1 fruit fly cellular context compared by ENCODE assay signal in genomic region chr2L:12093652-12094051, dm6.
A peak's percentile ranks its signal among the peaks of the same experiment; 100 is the strongest.
TF ChIP-seq lines count a peak whose summit lies in the region.

No protein-coding gene starts in this region.

TF ChIP-seq in whole organism, embryonic, 481 proteins besides CTCF, POLR2A, EP300 and RAD21 (continued from another document):
- TF ChIP-seq CG13287 (GFP tag; IDR thresholded peaks at IDR 0.05; lab: Robert Waterston, UW; ENCODE audit: partially characterized antibody) (peak; percentile 46; the same call in 1 of the 2 replicates), amos (GFP tag; IDR thresholded peaks at IDR 0.05; lab: Robert Waterston, UW; ENCODE audit: partially characterized antibody) (peak; percentile 11; the same call in 1 of the 2 replicates), CoRest (tag; optimal IDR thresholded peaks at IDR 0.05; lab: Kevin White, UChicago) (peak; percentile 56), gsb-n (tag; optimal IDR thresholded peaks at IDR 0.05; lab: Kevin White, UChicago) (no peak), pzg (GFP tag; optimal IDR thresholded peaks at IDR 0.05; lab: Kevin White, UChicago) (peak; percentile 92), chn (GFP tag; optimal IDR thresholded peaks at IDR 0.05; lab: Kevin White, UChicago) (peak; percentile 44), Doc2 (GFP tag; IDR thresholded peaks at IDR 0.05; lab: Robert Waterston, UW) (no peak), Jarid2 (GFP tag; optimal IDR thresholded peaks at IDR 0.05; lab: Kevin White, UChicago) (peak; percentile 24), hkb (optimal IDR thresholded peaks at IDR 0.05; lab: Kevin White, UChicago) (no peak), hkb (GFP tag; IDR thresholded peaks at IDR 0.05; lab: Robert Waterston, UW) (0 out of 2 replicates have a peak, but pooled peaks have one; percentile 9), pho (GFP tag; optimal IDR thresholded peaks at IDR 0.05; lab: Kevin White, UChicago) (peak; percentile 1), CG17186 (GFP tag; optimal IDR thresholded peaks at IDR 0.05; lab: Kevin White, UChicago) (peak; percentile 33), stwl (tag; optimal IDR thresholded peaks at IDR 0.05; lab: Kevin White, UChicago) (peak; percentile 85), E2f2 (GFP tag; IDR thresholded peaks at IDR 0.05; lab: Robert Waterston, UW) (peak; percentile 77), NfI (GFP tag; optimal IDR thresholded peaks at IDR 0.05; lab: Kevin White, UChicago) (peak; percentile 7), CG1603 (tag; optimal IDR thresholded peaks at IDR 0.05; lab: Kevin White, UChicago) (peak; percentile 74), abd-A (tag; optimal IDR thresholded peaks at IDR 0.05; lab: Kevin White, UChicago) (no peak), MBD-R2 (GFP tag; IDR thresholded peaks at IDR 0.05; lab: Robert Waterston, UW) (peak; percentile 60), CG1792 (GFP tag; optimal IDR thresholded peaks at IDR 0.05; lab: Kevin White, UChicago) (no peak), Asciz (GFP tag; optimal IDR thresholded peaks at IDR 0.05; lab: Kevin White, UChicago) (no peak), Scr (GFP tag; IDR thresholded peaks at IDR 0.05; lab: Robert Waterston, UW; ENCODE audit: partially characterized antibody) (peak; percentile 37), trem (tag; optimal IDR thresholded peaks at IDR 0.05; lab: Kevin White, UChicago) (peak; percentile 53), Rfx (GFP tag; IDR thresholded peaks at IDR 0.05; lab: Robert Waterston, UW) (peak; percentile 15; the same call in 1 of the 2 replicates), Lhr (GFP tag; optimal IDR thresholded peaks at IDR 0.05; lab: Kevin White, UChicago) (peak; percentile 64), CG3847 (GFP tag; IDR thresholded peaks at IDR 0.05; lab: Robert Waterston, UW) (peak; percentile 58), seq (GFP tag; IDR thresholded peaks at IDR 0.05; lab: Robert Waterston, UW) (no peak), bbx (GFP tag; IDR thresholded peaks at IDR 0.05; lab: Robert Waterston, UW; ENCODE audit: partially characterized antibody) (peak; percentile 44), CG7987 (GFP tag; optimal IDR thresholded peaks at IDR 0.05; lab: Kevin White, UChicago) (peak; percentile 4), sr (GFP tag; IDR thresholded peaks at IDR 0.05; lab: Robert Waterston, UW) (peak; percentile 4; the same call in 1 of the 3 replicates), ftz-f1 (GFP tag; optimal IDR thresholded peaks at IDR 0.05; lab: Kevin White, UChicago) (peak; percentile 70), tna (GFP tag; IDR thresholded peaks at IDR 0.05; lab: Robert Waterston, UW; ENCODE audit: partially characterized antibody) (peak; percentile 47; the same call in 1 of the 2 replicates), CG12659 (GFP tag; optimal IDR thresholded peaks at IDR 0.05; lab: Kevin White, UChicago) (peak; percentile 51), CG34422 (GFP tag; IDR thresholded peaks at IDR 0.05; lab: Robert Waterston, UW) (peak; percentile 50; the same call in 1 of the 3 replicates), pita (GFP tag; optimal IDR thresholded peaks at IDR 0.05; lab: Kevin White, UChicago) (no peak), Dp (GFP tag; optimal IDR thresholded peaks at IDR 0.05; lab: Kevin White, UChicago) (peak; percentile 75), zen (tag; optimal IDR thresholded peaks at IDR 0.05; lab: Kevin White, UChicago) (peak; percentile 7), CG14710 (tag; optimal IDR thresholded peaks at IDR 0.05; lab: Kevin White, UChicago) (peak; percentile 100), MESR4 (GFP tag; optimal IDR thresholded peaks at IDR 0.05; lab: Kevin White, UChicago) (peak; percentile 78), CG17829 (tag; optimal IDR thresholded peaks at IDR 0.05; lab: Kevin White, UChicago) (peak; percentile 34), ssp (GFP tag; IDR thresholded peaks at IDR 0.05; lab: Robert Waterston, UW) (peak; percentile 43), kah (GFP tag; optimal IDR thresholded peaks at IDR 0.05; lab: Kevin White, UChicago) (peak; percentile 0), CG17912 (GFP tag; optimal IDR thresholded peaks at IDR 0.05; lab: Kevin White, UChicago) (peak; percentile 15), CG10267 (tag; optimal IDR thresholded peaks at IDR 0.05; lab: Kevin White, UChicago) (peak; percentile 58)
